Worm (Caenorhabditis elegans) whole organism, L1 larva: Measurements from ENCODE around the gene tex-2.

Experiments
- C16A3.4 ChIP-seq: fragments of 150-350 bp; optimal IDR thresholded peaks from 2 replicates; lab custom pipeline; 2014; ENCODE audit warnings: missing biosample characterization, missing genetic modification characterization
- ces-1 ChIP-seq: fragments of 150-350 bp; optimal IDR thresholded peaks from 2 replicates; lab custom pipeline; 2014; ENCODE audit warnings: missing biosample characterization, missing genetic modification reagents, missing genetic modification characterization
- nhr-12 ChIP-seq: sonication (generic microtip); optimal IDR thresholded peaks from 2 replicates; lab custom pipeline; 2017; ENCODE audit warnings: missing biosample characterization, missing genetic modification characterization
- nhr-237 ChIP-seq: fragments of 150-350 bp; optimal IDR thresholded peaks from 2 replicates; lab custom pipeline; 2014; ENCODE audit warnings: missing biosample characterization, missing genetic modification characterization
- nhr-28 ChIP-seq: fragments of 150-350 bp; optimal IDR thresholded peaks from 2 replicates; lab custom pipeline; 2014; ENCODE audit warnings: missing biosample characterization, missing genetic modification characterization
- skn-1 ChIP-seq: fragments of 150-350 bp; optimal IDR thresholded peaks from 2 replicates; lab custom pipeline; 2014; ENCODE audit warnings: missing biosample characterization, missing genetic modification characterization
- unc-130 ChIP-seq: fragments of 150-350 bp; optimal IDR thresholded peaks from 2 replicates; lab custom pipeline; 2017; ENCODE audit warnings: missing biosample characterization, missing genetic modification characterization, inconsistent platforms
- unc-62 ChIP-seq: fragments of 150-350 bp; optimal IDR thresholded peaks from 2 replicates; lab custom pipeline; 2014; ENCODE audit warnings: missing biosample characterization, missing genetic modification reagents, missing genetic modification characterization

- no peak for TF ChIP-seq C16A3.4 (tag; lab: Kevin White, UChicago)
- TF ChIP-seq skn-1: no peak
- TF ChIP-seq nhr-237 (tag; lab: Kevin White, UChicago): no peak
- TF ChIP-seq unc-130 (tag; lab: Kevin White, UChicago): no peak
- TF ChIP-seq nhr-28 (tag; lab: Kevin White, UChicago): no peak
- TF ChIP-seq unc-62 (GFP tag; lab: Kevin White, UChicago): no peak
- TF ChIP-seq ces-1: no peak
- TF ChIP-seq nhr-12 (tag; lab: Kevin White, UChicago): no peak
These were observed 28.7 kb upstream of the tex-2 start for ce11 chrII:5902139-5902538.
